Worm (Caenorhabditis elegans) whole organism, late embryonic: ENCODE measurements around the gene riok-3.

Source experiments
- C38D4.7 ChIP-seq: fragments of 200-800 bp; sonication (Bioruptor generic); optimal IDR thresholded peaks from 2 replicates; lab custom pipeline; 2018; ENCODE audit warnings: mild to moderate bottlenecking, missing genetic modification characterization, moderate library complexity, missing compliant biosample characterization
- T23F11.4 ChIP-seq: fragments of 200-800 bp; sonication (Bioruptor generic); optimal IDR thresholded peaks from 2 replicates; lab custom pipeline; 2018; ENCODE audit warnings: mild to moderate bottlenecking, missing genetic modification characterization, missing compliant biosample characterization
- Y22D7AL.16 ChIP-seq: sonication (generic microtip); optimal IDR thresholded peaks from 2 replicates; lab custom pipeline; 2016; ENCODE audit warnings: missing genetic modification characterization, missing compliant biosample characterization
- ahr-1 ChIP-seq: sonication (generic microtip); optimal IDR thresholded peaks from 2 replicates; lab custom pipeline; 2016; ENCODE audit warnings: missing genetic modification characterization, missing compliant biosample characterization
- ceh-14 ChIP-seq: sonication (generic microtip); optimal IDR thresholded peaks from 2 replicates; lab custom pipeline; 2016; ENCODE audit warnings: missing genotype, missing genetic modification characterization, missing compliant biosample characterization
- ceh-18 ChIP-seq: sonication (generic microtip); optimal IDR thresholded peaks from 2 replicates; lab custom pipeline; 2016; ENCODE audit warnings: missing genetic modification characterization, missing compliant biosample characterization
- ceh-24 ChIP-seq: sonication (generic microtip); optimal IDR thresholded peaks from 2 replicates; lab custom pipeline; 2016; ENCODE audit warnings: mild to moderate bottlenecking, missing genetic modification characterization, missing compliant biosample characterization
- ceh-30 ChIP-seq: fragments of 150-350 bp; optimal IDR thresholded peaks from 2 replicates; lab custom pipeline; 2014; ENCODE audit warnings: missing biosample characterization, missing genetic modification characterization
- ceh-31 ChIP-seq: sonication (generic microtip); optimal IDR thresholded peaks from 2 replicates; lab custom pipeline; 2016; ENCODE audit warnings: missing genetic modification characterization, missing compliant biosample characterization
- ceh-34 ChIP-seq: sonication (generic microtip); optimal IDR thresholded peaks from 2 replicates; lab custom pipeline; 2016; ENCODE audit warnings: mild to moderate bottlenecking, missing genetic modification characterization, missing compliant biosample characterization
- ceh-45 ChIP-seq: fragments of 200-800 bp; sonication (Bioruptor generic); IDR thresholded peaks from 2 replicates; pipeline ENCODE4 v1.3.6; 2022; ENCODE audit warnings: missing genetic modification reagents, missing genetic modification characterization, missing compliant biosample characterization
- che-1 ChIP-seq: sonication (generic microtip); optimal IDR thresholded peaks from 2 replicates; lab custom pipeline; 2016; ENCODE audit warnings: mild to moderate bottlenecking, missing genetic modification characterization, missing compliant biosample characterization
- gmeb-2 ChIP-seq: sonication (generic microtip); optimal IDR thresholded peaks from 2 replicates; lab custom pipeline; 2016; ENCODE audit warnings: missing genetic modification characterization, inconsistent platforms, missing compliant biosample characterization
- hlh-13 ChIP-seq: fragments of 200-800 bp; sonication (Bioruptor generic); optimal IDR thresholded peaks from 2 replicates; lab custom pipeline; 2018; ENCODE audit warnings: mild to moderate bottlenecking, missing genetic modification characterization, missing compliant biosample characterization
- hlh-30 ChIP-seq: sonication (generic microtip); optimal IDR thresholded peaks from 2 replicates; lab custom pipeline; 2017; ENCODE audit warnings: antibody characterized with exemption, missing genetic modification characterization, missing compliant biosample characterization; ENCODE audit not compliant: insufficient read depth
- hlh-6 ChIP-seq: sonication (generic microtip); optimal IDR thresholded peaks from 2 replicates; lab custom pipeline; 2016; ENCODE audit warnings: missing genotype, missing genetic modification characterization, missing compliant biosample characterization
- lim-6 ChIP-seq: sonication (generic microtip); optimal IDR thresholded peaks from 2 replicates; lab custom pipeline; 2016; ENCODE audit warnings: missing genetic modification characterization, missing compliant biosample characterization
- lin-11 ChIP-seq: fragments of 200-800 bp; sonication (Bioruptor generic); optimal IDR thresholded peaks from 2 replicates; lab custom pipeline; 2018; ENCODE audit warnings: mild to moderate bottlenecking, missing genetic modification characterization, missing compliant biosample characterization
- madf-2 ChIP-seq: sonication (generic microtip); optimal IDR thresholded peaks from 2 replicates; lab custom pipeline; 2017; ENCODE audit warnings: missing genetic modification characterization, missing compliant biosample characterization
- nhr-11 ChIP-seq: fragments of 150-350 bp; optimal IDR thresholded peaks from 2 replicates; lab custom pipeline; 2014; ENCODE audit warnings: missing biosample characterization, missing genetic modification characterization
- nhr-232 ChIP-seq: sonication (generic microtip); optimal IDR thresholded peaks from 2 replicates; lab custom pipeline; 2016; ENCODE audit warnings: missing genetic modification characterization, missing compliant biosample characterization
- npax-4 ChIP-seq: sonication (generic microtip); optimal IDR thresholded peaks from 2 replicates; lab custom pipeline; 2016; ENCODE audit warnings: missing genetic modification characterization, missing compliant biosample characterization
- odd-2 ChIP-seq: sonication (generic microtip); optimal IDR thresholded peaks from 2 replicates; lab custom pipeline; 2017; ENCODE audit warnings: antibody characterized with exemption, mild to moderate bottlenecking, missing genetic modification characterization, missing compliant biosample characterization
- pat-9 ChIP-seq: fragments of 200-800 bp; sonication (Bioruptor generic); optimal IDR thresholded peaks from 2 replicates; lab custom pipeline; 2018; ENCODE audit warnings: mild to moderate bottlenecking, missing genetic modification characterization, moderate library complexity, missing compliant biosample characterization
- pax-1 ChIP-seq: fragments of 150-350 bp; optimal IDR thresholded peaks from 2 replicates; lab custom pipeline; 2014; ENCODE audit warnings: missing biosample characterization, missing genetic modification characterization
- sdc-2 ChIP-seq: sonication (generic microtip); optimal IDR thresholded peaks from 2 replicates; lab custom pipeline; 2016; ENCODE audit warnings: missing genotype, missing genetic modification characterization, missing compliant biosample characterization
- tbx-2 ChIP-seq: sonication (generic microtip); optimal IDR thresholded peaks from 2 replicates; lab custom pipeline; 2016; ENCODE audit warnings: missing genetic modification characterization, missing compliant biosample characterization
- tbx-7 ChIP-seq: sonication (generic microtip); optimal IDR thresholded peaks from 2 replicates; lab custom pipeline; 2016; ENCODE audit warnings: missing genotype, missing genetic modification characterization, missing compliant biosample characterization
- ttx-3 ChIP-seq: sonication (generic microtip); optimal IDR thresholded peaks from 2 replicates; lab custom pipeline; 2016; ENCODE audit warnings: missing genetic modification reagents, missing genetic modification characterization, missing compliant biosample characterization
- unc-3 ChIP-seq, 2 experiments: fragments of 200-800 bp in 1 of 2; sonication (Bioruptor generic) in 1 of 2; sonication (generic microtip) in 1 of 2; conservative IDR thresholded peaks in 1 of 2; optimal IDR thresholded peaks in 1 of 2; 2 replicates each; pipeline versions ENCODE4 v1.3.6 to Lab custom; 2016 to 2022; ENCODE audit warnings: missing compliant biosample characterization in 2 of 2, missing genetic modification characterization in 2 of 2, missing genetic modification reagents in 1 of 2
- ztf-16 ChIP-seq: sonication (generic microtip); optimal IDR thresholded peaks from 2 replicates; lab custom pipeline; 2017; ENCODE audit warnings: missing genetic modification characterization, missing compliant biosample characterization

riok-3 gene

DNA sequence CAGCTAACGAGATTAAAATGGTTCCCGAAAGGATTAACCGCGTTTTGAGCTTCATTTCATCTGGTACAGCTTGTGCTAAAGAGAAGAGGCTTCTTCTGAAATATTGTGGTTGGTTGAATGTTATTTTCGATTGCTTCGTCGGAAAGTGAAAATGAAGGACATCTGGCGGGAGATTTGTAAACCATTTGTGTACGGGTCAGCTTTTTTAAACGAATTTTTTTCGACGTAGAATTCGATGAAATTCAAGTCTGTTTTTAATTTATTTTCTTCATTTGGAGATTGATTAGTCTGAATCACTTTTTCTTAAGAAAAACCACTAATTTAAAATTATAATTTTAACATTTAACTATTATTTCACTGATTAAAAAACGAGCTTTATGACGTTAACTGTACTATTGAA lies 24.6 kb downstream of the riok-3 start, which contains the start of gene sqv-3:
TSS of gene sqv-3 (minus strand) at position 101 of the 400 bp plus-strand sequence.
- TF ChIP-seq che-1 (tag; lab: Kevin White, UChicago), result no peak
- no peak for TF ChIP-seq ceh-34 (tag; lab: Kevin White, UChicago)
- TF ChIP-seq ttx-3 (tag; lab: Kevin White, UChicago), result no peak
- no peak for TF ChIP-seq ztf-16 (tag; lab: Kevin White, UChicago)
- TF ChIP-seq lin-11 (tag; lab: Kevin White, UChicago), result no peak
- no peak for TF ChIP-seq lim-6 (tag; lab: Kevin White, UChicago)

DNA sequence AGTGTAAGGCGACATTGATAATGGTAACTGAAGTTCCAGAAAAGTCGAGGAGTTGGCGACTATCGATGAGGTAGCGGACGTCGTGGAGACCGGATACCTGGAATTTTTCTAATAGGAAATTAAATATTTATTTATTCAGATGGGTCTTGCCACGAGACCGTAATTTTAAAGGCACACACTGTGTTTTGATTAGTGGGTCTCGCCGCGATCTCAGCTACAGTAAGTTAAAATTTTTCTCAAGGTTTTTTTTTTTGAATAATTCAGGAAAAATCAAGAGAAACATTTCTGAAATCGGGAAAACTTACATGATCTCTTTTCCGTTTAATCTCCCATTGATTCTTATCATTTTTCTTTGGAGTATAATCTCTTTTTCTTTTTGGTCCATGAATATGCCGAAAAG lies 25.7 kb downstream of the riok-3 start:
- TF ChIP-seq hlh-6 (no peak), Y22D7AL.16 (no peak)
- TF ChIP-seq, all 69 proteins: peak for 0

DNA sequence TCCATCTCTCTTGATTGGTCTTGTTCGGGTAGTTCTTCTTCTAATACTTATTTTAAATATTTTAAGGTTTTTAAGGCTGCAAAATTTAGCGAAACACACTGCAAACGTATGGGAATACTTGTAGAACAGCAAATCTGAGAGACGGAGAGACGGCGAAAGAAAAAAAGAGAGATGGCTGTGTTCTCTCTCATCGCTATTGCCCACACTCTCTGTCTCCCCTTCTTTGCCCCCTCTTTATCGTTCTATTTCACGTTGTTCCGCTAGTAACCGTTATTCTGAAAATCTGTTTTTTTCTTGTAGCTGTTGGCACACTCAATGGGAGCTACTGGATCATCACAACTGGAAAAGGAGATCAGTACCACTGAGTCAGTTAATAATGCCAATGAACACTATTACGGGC lies 28.5 kb downstream of the riok-3 start, which contains the start of gene usp-46:
TSS of gene usp-46 (plus strand) at position 301 of the 400 bp plus-strand sequence.
- TF ChIP-seq ceh-31 (peak; percentile 16), pax-1 (tag; lab: Kevin White, UChicago) (peak; percentile 43), ceh-24 (tag; lab: Kevin White, UChicago) (no peak)

ce11 chrIII:9775916-9776315 lies 28.9 kb downstream of the riok-3 start:
- TF ChIP-seq nhr-232 (no peak), T23F11.4 (no peak), odd-2 (tag; lab: Kevin White, UChicago) (no peak), ceh-30 (tag; lab: Kevin White, UChicago) (no peak), ceh-24 (tag; lab: Kevin White, UChicago) (no peak), Y22D7AL.16 (no peak), hlh-30 (tag; lab: Kevin White, UChicago) (no peak), ceh-18 (tag; lab: Kevin White, UChicago) (no peak)

- TF ChIP-seq ahr-1 (tag; lab: Kevin White, UChicago) (no peak), C38D4.7 (GFP tag; lab: Kevin White, UChicago) (no peak)
- TF ChIP-seq, all 69 proteins: peak for 0
Measured at ce11 chrIII:9772394-9772793, 32.4 kb downstream of the riok-3 start.

DNA sequence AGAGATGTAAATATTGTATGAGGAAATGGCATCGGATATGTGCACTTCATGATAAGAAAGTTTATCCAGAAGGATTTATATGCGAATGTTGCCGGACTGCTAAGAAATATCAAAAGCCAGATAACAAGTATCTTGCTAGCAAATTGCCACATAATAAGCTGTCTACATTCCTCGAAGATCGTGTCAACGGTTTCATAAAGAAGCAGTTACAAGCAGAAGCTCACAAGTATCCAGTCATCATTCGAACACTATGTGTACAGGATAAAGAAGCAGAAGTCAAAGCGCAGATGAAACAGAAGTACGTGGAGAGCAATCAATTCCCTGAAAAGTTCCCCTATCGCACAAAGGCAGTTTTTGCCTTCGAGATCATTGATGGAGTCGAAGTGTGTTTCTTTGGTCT lies 34.2 kb downstream of the riok-3 start:
- TF ChIP-seq nhr-11 (no peak), ceh-18 (tag; lab: Kevin White, UChicago) (no peak), unc-3 (GFP tag; conservative IDR thresholded peaks at IDR 0.05; lab: Robert Waterston, UW) (no peak), unc-3 (tag; optimal IDR thresholded peaks at IDR 0.05; lab: Kevin White, UChicago) (no peak), madf-2 (tag; lab: Kevin White, UChicago) (no peak), gmeb-2 (tag; lab: Kevin White, UChicago) (no peak), tbx-7 (no peak), pat-9 (no peak), ceh-14 (tag; lab: Kevin White, UChicago) (no peak), tbx-2 (tag; lab: Kevin White, UChicago) (no peak), npax-4 (no peak), hlh-13 (GFP tag; lab: Kevin White, UChicago) (no peak), ahr-1 (tag; lab: Kevin White, UChicago) (no peak), odd-2 (tag; lab: Kevin White, UChicago) (no peak), sdc-2 (tag; lab: Kevin White, UChicago) (no peak), ceh-45 (GFP tag; lab: Robert Waterston, UW) (no peak)
